Worm (Caenorhabditis elegans) whole organism, L4/young adult: ENCODE measurements around the gene F26A1.8.

Experiments
- W03F9.2 ChIP-seq: fragments of 150-350 bp; optimal IDR thresholded peaks from 2 replicates; lab custom pipeline; 2014; ENCODE audit warnings: missing biosample characterization, missing genetic modification characterization
- dao-5 ChIP-seq: sonication (generic microtip); optimal IDR thresholded peaks from 2 replicates; lab custom pipeline; 2016; ENCODE audit warnings: missing genotype, missing genetic modification characterization, moderate library complexity, missing compliant biosample characterization

DNA sequence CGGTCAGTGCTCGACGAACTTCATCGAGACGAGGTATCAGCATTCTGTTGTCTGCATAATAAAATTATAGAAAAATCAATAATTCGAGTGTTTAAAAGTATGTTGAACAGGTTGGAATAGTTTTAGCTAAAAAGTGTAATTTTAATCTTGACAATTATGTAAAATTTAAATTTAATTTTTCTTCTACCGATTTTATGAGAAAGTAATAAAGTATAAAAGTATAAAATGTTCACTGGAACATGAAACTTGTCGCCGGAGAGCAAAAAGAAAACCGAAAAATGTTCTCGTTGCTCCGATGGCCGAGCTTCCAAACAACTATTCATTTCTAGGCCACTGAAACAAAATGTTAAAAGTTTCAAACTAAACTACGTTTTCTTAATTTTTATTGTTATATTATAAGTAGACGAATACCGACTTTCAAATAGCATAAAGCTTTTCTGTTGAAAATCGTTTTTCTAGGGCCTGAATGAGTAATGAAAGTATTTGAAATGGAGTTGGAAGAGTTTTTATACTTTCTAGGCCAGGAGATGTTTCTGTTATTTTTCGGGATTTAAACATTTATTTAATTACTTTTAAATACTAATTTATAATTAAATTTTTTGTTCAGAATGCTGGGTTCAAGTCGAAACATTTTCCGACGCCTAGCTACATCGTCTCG, 39.8 kb upstream of the F26A1.8 start, which contains the start of the genes C35D10.10 and C35D10.5:
- no peak for TF ChIP-seq W03F9.2 (tag; lab: Kevin White, UChicago)
- TF ChIP-seq dao-5 (tag; lab: Kevin White, UChicago): no peak
